Worm (Caenorhabditis elegans) whole organism, midembryonic: ENCODE data around the gene F07C6.4.

Experiments used
- T22C8.4 ChIP-seq: fragments of 200-800 bp; sonication (Bioruptor generic); IDR thresholded peaks from 2 replicates; pipeline ENCODE4 v1.3.6; 2022; ENCODE audit warnings: missing genetic modification characterization, missing compliant biosample characterization
- cog-1 ChIP-seq: sonication (generic microtip); optimal IDR thresholded peaks from 2 replicates; lab custom pipeline; 2016; ENCODE audit warnings: missing genetic modification characterization, missing compliant biosample characterization
- flt-1 ChIP-seq: fragments of 200-800 bp; sonication (Bioruptor generic); IDR thresholded peaks from 2 replicates; pipeline ENCODE4 v1.3.6; 2022; ENCODE audit warnings: missing genetic modification characterization, missing compliant biosample characterization
- klf-2 ChIP-seq: fragments of 200-800 bp; sonication (Bioruptor generic); conservative IDR thresholded peaks from 2 replicates; pipeline ENCODE4 v1.3.6; 2022; ENCODE audit warnings: missing genetic modification reagents, missing genetic modification characterization, missing compliant biosample characterization
- med-1 ChIP-seq: sonication (generic microtip); optimal IDR thresholded peaks from 2 replicates; lab custom pipeline; 2017; ENCODE audit warnings: missing genetic modification characterization, mild to moderate bottlenecking, missing compliant biosample characterization, antibody characterized with exemption, missing genetic modification reagents; ENCODE audit not compliant: insufficient read depth
- ref-1 ChIP-seq: fragments of 200-800 bp; sonication (Bioruptor generic); conservative IDR thresholded peaks from 2 replicates; pipeline ENCODE4 v1.3.6; 2022; ENCODE audit warnings: missing genetic modification reagents, missing genetic modification characterization, missing compliant biosample characterization
- tab-1 ChIP-seq: fragments of 200-800 bp; sonication (Bioruptor generic); IDR thresholded peaks from 2 replicates; pipeline ENCODE4 v1.3.6; 2022; ENCODE audit warnings: missing genetic modification characterization, missing compliant biosample characterization
- ztf-23 ChIP-seq: fragments of 200-800 bp; sonication (Bioruptor generic); IDR thresholded peaks from 2 replicates; pipeline ENCODE4 v1.3.6; 2022; ENCODE audit warnings: missing genetic modification reagents, missing genetic modification characterization, missing compliant biosample characterization
- ztf-29 ChIP-seq: fragments of 200-800 bp; sonication (Bioruptor generic); IDR thresholded peaks from 2 replicates; pipeline ENCODE4 v1.3.6; 2022; ENCODE audit warnings: missing genetic modification reagents, missing genetic modification characterization, missing compliant biosample characterization

- TF ChIP-seq flt-1 (GFP tag; lab: Robert Waterston, UW): no peak
- no peak for TF ChIP-seq ref-1 (GFP tag; lab: Robert Waterston, UW)
- no peak for TF ChIP-seq T22C8.4 (GFP tag; lab: Robert Waterston, UW)
- no peak for TF ChIP-seq cog-1
- TF ChIP-seq med-1 (GFP tag; lab: Kevin White, UChicago): no peak
- TF ChIP-seq tab-1: no peak
- no peak for TF ChIP-seq klf-2 (GFP tag; lab: Robert Waterston, UW)
- no peak for TF ChIP-seq ztf-23
- TF ChIP-seq ztf-29 (GFP tag; lab: Robert Waterston, UW): no peak
These were observed 34.6 kb downstream of the F07C6.4 start for ce11 chrIV:12840348-12840747.
